Fruit fly (Drosophila melanogaster) whole organism, embryonic: ENCODE data around the gene SelT.

Experiments used
- Adf1 ChIP-seq: fragments of 200-800 bp; sonication (Bioruptor generic); IDR thresholded peaks from 2 replicates; pipeline ENCODE4 v1.3.6; 2022; ENCODE audit warnings: missing biosample characterization, missing genetic modification characterization
- Asciz ChIP-seq: fragments of 200-800 bp; sonication (Bioruptor generic); optimal IDR thresholded peaks from 2 replicates; lab custom pipeline; 2017; ENCODE audit warnings: missing biosample characterization, mild to moderate bottlenecking, missing genetic modification characterization, missing genetic modification reagents
- Bgb ChIP-seq: fragments of 200-800 bp; sonication (Bioruptor generic); IDR thresholded peaks from 2 replicates; pipeline ENCODE4 v1.3.6; 2022; ENCODE audit warnings: missing biosample characterization, missing genetic modification characterization; ENCODE audit not compliant: partially characterized antibody
- BtbVII ChIP-seq: fragments of 200-800 bp; sonication (Bioruptor generic); optimal IDR thresholded peaks from 3 replicates; lab custom pipeline; 2017; ENCODE audit warnings: missing biosample characterization, mild to moderate bottlenecking, missing genetic modification characterization
- CG10267 ChIP-seq: fragments of 200-800 bp; sonication (Bioruptor generic); optimal IDR thresholded peaks from 2 replicates; lab custom pipeline; 2018; ENCODE audit warnings: missing biosample characterization, mild to moderate bottlenecking, missing genetic modification characterization, moderate library complexity
- CG11085 ChIP-seq: fragments of 200-800 bp; sonication (Bioruptor generic); IDR thresholded peaks from 2 replicates; pipeline ENCODE4 v1.3.6; 2022; ENCODE audit warnings: missing biosample characterization, missing genetic modification characterization
- CG1233 ChIP-seq: fragments of 200-800 bp; sonication (Bioruptor generic); optimal IDR thresholded peaks from 4 replicates; lab custom pipeline; 2018; ENCODE audit warnings: missing biosample characterization, mild to moderate bottlenecking, missing genetic modification characterization
- CG12659 ChIP-seq: fragments of 200-800 bp; sonication (Bioruptor generic); optimal IDR thresholded peaks from 3 replicates; lab custom pipeline; 2017; ENCODE audit warnings: mild to moderate bottlenecking, missing biosample characterization, missing genetic modification reagents, missing genetic modification characterization
- CG13424 ChIP-seq: fragments of 200-800 bp; sonication (Bioruptor generic); optimal IDR thresholded peaks from 2 replicates; lab custom pipeline; 2019; ENCODE audit warnings: missing biosample characterization, mild to moderate bottlenecking, missing genetic modification characterization, moderate library complexity
- CG2116 ChIP-seq: fragments of 200-800 bp; sonication (Bioruptor generic); optimal IDR thresholded peaks from 3 replicates; lab custom pipeline; 2018; ENCODE audit warnings: missing biosample characterization, mild to moderate bottlenecking, missing genetic modification characterization
- CG2202 ChIP-seq: fragments of 200-800 bp; sonication (Bioruptor generic); optimal IDR thresholded peaks from 2 replicates; lab custom pipeline; 2018; ENCODE audit warnings: missing biosample characterization, mild to moderate bottlenecking, missing genetic modification characterization
- CG30020 ChIP-seq: fragments of 200-800 bp; optimal IDR thresholded peaks from 2 replicates; lab custom pipeline; 2019; ENCODE audit warnings: missing biosample characterization, mild to moderate bottlenecking, missing genetic modification characterization, moderate library complexity
- CG32532 ChIP-seq: fragments of 200-800 bp; sonication (Bioruptor generic); IDR thresholded peaks from 2 replicates; pipeline ENCODE4 v1.3.6; 2022; ENCODE audit warnings: missing biosample characterization, missing genetic modification characterization
- CG34376 ChIP-seq: fragments of 200-800 bp; sonication (Bioruptor generic); optimal IDR thresholded peaks from 2 replicates; lab custom pipeline; 2018; ENCODE audit warnings: missing biosample characterization, mild to moderate bottlenecking, missing genetic modification characterization
- CG4617 ChIP-seq: fragments of 200-800 bp; sonication (Bioruptor generic); optimal IDR thresholded peaks from 3 replicates; lab custom pipeline; 2016; ENCODE audit warnings: missing biosample characterization, missing genetic modification characterization, borderline replicate concordance
- CHES-1-like ChIP-seq: fragments of 200-800 bp; sonication (Bioruptor generic); optimal IDR thresholded peaks from 2 replicates; lab custom pipeline; 2016; ENCODE audit warnings: missing biosample characterization, missing genetic modification characterization
- CTCF ChIP-seq: fragments of 200-800 bp; sonication (Bioruptor generic); optimal IDR thresholded peaks from 2 replicates; lab custom pipeline; 2017; ENCODE audit warnings: missing biosample characterization, mild to moderate bottlenecking, missing genetic modification characterization, moderate library complexity
- Camta ChIP-seq: fragments of 200-800 bp; sonication (Bioruptor generic); optimal IDR thresholded peaks from 2 replicates; lab custom pipeline; 2016; ENCODE audit warnings: missing biosample characterization, missing genetic modification characterization
- CoRest ChIP-seq: fragments of 200-800 bp; sonication (Bioruptor generic); optimal IDR thresholded peaks from 3 replicates; lab custom pipeline; 2018; ENCODE audit warnings: missing biosample characterization, mild to moderate bottlenecking, missing genetic modification characterization, moderate library complexity
- Dek ChIP-seq: fragments of 200-800 bp; sonication (Bioruptor generic); optimal IDR thresholded peaks from 3 replicates; lab custom pipeline; 2019; ENCODE audit warnings: missing biosample characterization, mild to moderate bottlenecking, missing genetic modification characterization, moderate library complexity
- Doc3 ChIP-seq: fragments of 200-800 bp; sonication (Bioruptor generic); IDR thresholded peaks from 3 replicates; pipeline ENCODE4 v1.3.6; 2022; ENCODE audit warnings: missing biosample characterization, missing genetic modification characterization; ENCODE audit not compliant: partially characterized antibody
- Dp ChIP-seq: fragments of 200-800 bp; sonication (Bioruptor generic); optimal IDR thresholded peaks from 2 replicates; lab custom pipeline; 2018; ENCODE audit warnings: missing biosample characterization, mild to moderate bottlenecking, missing genetic modification characterization, moderate library complexity
- Ets65A ChIP-seq: fragments of 200-800 bp; sonication (Bioruptor generic); peaks from one replicate; lab custom pipeline; 2016; ENCODE audit warnings: missing biosample characterization, missing genetic modification characterization
- HLH4C ChIP-seq: fragments of 200-800 bp; sonication (Bioruptor generic); IDR thresholded peaks from 3 replicates; pipeline ENCODE4 v1.3.6; 2022; ENCODE audit warnings: missing biosample characterization, missing genetic modification characterization; ENCODE audit not compliant: partially characterized antibody
- Med ChIP-seq: fragments of 200-800 bp; sonication (Bioruptor generic); peaks from one replicate; lab custom pipeline; 2016; ENCODE audit warnings: missing biosample characterization, missing genetic modification characterization, mild to moderate bottlenecking, inconsistent platforms, moderate library complexity
- Nf-YB ChIP-seq: fragments of 200-800 bp; sonication (Bioruptor generic); optimal IDR thresholded peaks from 3 replicates; lab custom pipeline; 2019; ENCODE audit warnings: missing biosample characterization, mild to moderate bottlenecking, missing genetic modification characterization, moderate library complexity
- Oaz ChIP-seq: fragments of 200-800 bp; sonication (Bioruptor generic); IDR thresholded peaks from 2 replicates; pipeline ENCODE4 v1.3.6; 2022; ENCODE audit warnings: missing biosample characterization, missing genetic modification characterization
- Opbp ChIP-seq: fragments of 200-800 bp; sonication (Bioruptor generic); IDR thresholded peaks from 3 replicates; pipeline ENCODE4 v1.3.6; 2022; ENCODE audit warnings: missing biosample characterization, missing genetic modification characterization; ENCODE audit not compliant: partially characterized antibody
- PHDP ChIP-seq: fragments of 200-800 bp; sonication (Bioruptor generic); optimal IDR thresholded peaks from 3 replicates; lab custom pipeline; 2018; ENCODE audit warnings: missing biosample characterization, mild to moderate bottlenecking, missing genetic modification characterization, moderate library complexity
- Ptx1 ChIP-seq: fragments of 200-800 bp; sonication (Bioruptor generic); IDR thresholded peaks from 2 replicates; pipeline ENCODE4 v1.3.6; 2022; ENCODE audit warnings: missing biosample characterization, missing genetic modification characterization
- Sin3A ChIP-seq: fragments of >200 bp; optimal IDR thresholded peaks from 2 replicates; lab custom pipeline; 2018
- Sry-β ChIP-seq: fragments of 200-800 bp; sonication (Bioruptor generic); optimal IDR thresholded peaks from 2 replicates; lab custom pipeline; 2018; ENCODE audit warnings: missing biosample characterization, mild to moderate bottlenecking, missing genetic modification characterization, moderate library complexity
- YL-1 ChIP-seq: fragments of 200-800 bp; sonication (Bioruptor generic); optimal IDR thresholded peaks from 3 replicates; lab custom pipeline; 2017; ENCODE audit warnings: missing biosample characterization, mild to moderate bottlenecking, missing genetic modification characterization
- bab2 ChIP-seq: fragments of 200-800 bp; sonication (Bioruptor generic); optimal IDR thresholded peaks from 2 replicates; lab custom pipeline; 2016; ENCODE audit warnings: missing biosample characterization, missing genetic modification characterization
- chif ChIP-seq, 2 experiments: fragments of 200-800 bp; sonication (Bioruptor generic); optimal IDR thresholded peaks; 3 replicates each; lab custom pipeline; 2016; ENCODE audit warnings: missing biosample characterization in 2 of 2, missing genetic modification characterization in 2 of 2
- ci ChIP-seq: fragments of 200-800 bp; sonication (Bioruptor generic); IDR thresholded peaks from 3 replicates; pipeline ENCODE4 v1.3.6; 2022; ENCODE audit warnings: missing biosample characterization, missing genetic modification characterization
- grau ChIP-seq: fragments of 200-800 bp; optimal IDR thresholded peaks from 3 replicates; lab custom pipeline; 2019; ENCODE audit warnings: missing biosample characterization, mild to moderate bottlenecking, missing genetic modification characterization, moderate library complexity
- gsb ChIP-seq: fragments of 200-800 bp; sonication (Bioruptor generic); IDR thresholded peaks from 2 replicates; pipeline ENCODE4 v1.3.6; 2022; ENCODE audit warnings: missing biosample characterization, missing genetic modification characterization
- hkb ChIP-seq, 2 experiments: fragments of 200-800 bp in 1 of 2; fragments of >200 bp in 1 of 2; sonication (Bioruptor generic) in 1 of 2; IDR thresholded peaks in 1 of 2; optimal IDR thresholded peaks in 1 of 2; 2 replicates each; pipeline versions ENCODE4 v1.3.6 to Lab custom; 2017 to 2022; ENCODE audit warnings: missing biosample characterization in 1 of 2, missing genetic modification characterization in 1 of 2
- inv ChIP-seq: fragments of 200-800 bp; sonication (Bioruptor generic); IDR thresholded peaks from 2 replicates; pipeline ENCODE4 v1.3.6; 2022; ENCODE audit warnings: missing biosample characterization, missing genetic modification characterization; ENCODE audit not compliant: partially characterized antibody
- phol ChIP-seq: fragments of 200-800 bp; sonication (Bioruptor generic); optimal IDR thresholded peaks from 3 replicates; lab custom pipeline; 2018; ENCODE audit warnings: missing biosample characterization, mild to moderate bottlenecking, missing genetic modification characterization, moderate library complexity
- sens ChIP-seq: fragments of 200-800 bp; sonication (Bioruptor generic); peaks from one replicate; lab custom pipeline; 2016; ENCODE audit warnings: missing biosample characterization, missing genetic modification characterization
- shn ChIP-seq: fragments of 200-800 bp; sonication (Bioruptor generic); optimal IDR thresholded peaks from 3 replicates; lab custom pipeline; 2016; ENCODE audit warnings: missing biosample characterization, missing genetic modification characterization
- sna ChIP-seq: fragments of 200-800 bp; sonication (Bioruptor generic); IDR thresholded peaks from 2 replicates; pipeline ENCODE4 v1.3.6; 2022; ENCODE audit warnings: missing biosample characterization, missing genetic modification characterization; ENCODE audit not compliant: partially characterized antibody
- stwl ChIP-seq: fragments of 200-800 bp; sonication (Bioruptor generic); optimal IDR thresholded peaks from 3 replicates; lab custom pipeline; 2018; ENCODE audit warnings: missing biosample characterization, mild to moderate bottlenecking, missing genetic modification characterization, moderate library complexity
- sug ChIP-seq: fragments of 200-800 bp; optimal IDR thresholded peaks from 2 replicates; lab custom pipeline; 2019; ENCODE audit warnings: missing biosample characterization, mild to moderate bottlenecking, missing genetic modification characterization, moderate library complexity
- trem ChIP-seq: fragments of 200-800 bp; optimal IDR thresholded peaks from 3 replicates; lab custom pipeline; 2019; ENCODE audit warnings: missing biosample characterization, mild to moderate bottlenecking, missing genetic modification characterization, moderate library complexity
- unpg ChIP-seq: fragments of 200-800 bp; sonication (Bioruptor generic); optimal IDR thresholded peaks from 3 replicates; lab custom pipeline; 2018; ENCODE audit warnings: missing biosample characterization, mild to moderate bottlenecking, missing genetic modification characterization, moderate library complexity

The SelT gene

dm6 chr2L:4973731-4974415 is 36.8 kb upstream of the SelT start, which contains the start of gene mRpL28 (continued):
- peak; percentile 92 for TF ChIP-seq stwl (tag; lab: Kevin White, UChicago)
- TF ChIP-seq HLH4C = 0 out of 3 replicates have a peak, but pooled peaks have one; percentile 13
- TF ChIP-seq inv (GFP tag; lab: Robert Waterston, UW) = peak; percentile 19; the same call in 1 of the 2 replicates
- peak; percentile 29 for TF ChIP-seq CG10267
- TF ChIP-seq BtbVII (GFP tag; lab: Kevin White, UChicago) = peak; percentile 14
- peak; percentile 39 for TF ChIP-seq CG30020
- TF ChIP-seq CoRest (tag; lab: Kevin White, UChicago) = peak; percentile 26
- TF ChIP-seq Oaz = no peak
- peak; percentile 70 for TF ChIP-seq phol (tag; lab: Kevin White, UChicago)
- peak; percentile 48 for TF ChIP-seq sug (tag; lab: Kevin White, UChicago)
- peak; percentile 45; the same call in 1 of the 2 replicates for TF ChIP-seq sna
- TF ChIP-seq CG4617 (GFP tag; lab: Kevin White, UChicago) = peak; percentile 54
- TF ChIP-seq Med (GFP tag; lab: Kevin White, UChicago) = peak; percentile 63
- TF ChIP-seq CG2202 (tag; lab: Kevin White, UChicago) = no peak
- TF ChIP-seq Dek = no peak
- TF ChIP-seq Doc3 (GFP tag; lab: Robert Waterston, UW) = peak; percentile 21; the same call in 1 of the 3 replicates
- TF ChIP-seq CG12659 = peak; percentile 58
- peak; percentile 87 for TF ChIP-seq sens
- TF ChIP-seq CTCF (GFP tag; lab: Kevin White, UChicago) = peak; percentile 3
- TF ChIP-seq Sin3A (lab: Kevin White, UChicago) = no peak
- TF ChIP-seq shn (GFP tag; lab: Kevin White, UChicago) = no peak
- peak; percentile 10; the same call in 1 of the 2 replicates for TF ChIP-seq Bgb
- TF ChIP-seq CG13424 (tag; lab: Kevin White, UChicago) = peak; percentile 44
- peak; percentile 14 for TF ChIP-seq Ets65A (GFP tag; lab: Kevin White, UChicago)
- no peak for TF ChIP-seq chif (GFP tag; optimal IDR thresholded peaks at IDR 0.05; lab: Kevin White, UChicago)
- TF ChIP-seq Camta (GFP tag; lab: Kevin White, UChicago) = no peak
- TF ChIP-seq unpg (GFP tag; lab: Kevin White, UChicago) = peak; percentile 20
- peak; percentile 19 for TF ChIP-seq CG34376 (GFP tag; lab: Kevin White, UChicago)
- no peak for TF ChIP-seq CG2116 (GFP tag; lab: Kevin White, UChicago)
- TF ChIP-seq Nf-YB (GFP tag; lab: Kevin White, UChicago) = no peak
- TF ChIP-seq PHDP = peak; percentile 18
- peak; percentile 27 for TF ChIP-seq CHES-1-like (GFP tag; lab: Kevin White, UChicago)
- TF ChIP-seq bab2 (GFP tag; lab: Kevin White, UChicago) = no peak
- peak; percentile 49 for TF ChIP-seq trem (tag; lab: Kevin White, UChicago)
- TF ChIP-seq grau = peak; percentile 37
- peak; percentile 89 for TF ChIP-seq YL-1 (GFP tag; lab: Kevin White, UChicago)
- TF ChIP-seq Dp (GFP tag; lab: Kevin White, UChicago) = peak; percentile 11
- TF ChIP-seq gsb = no peak
- TF ChIP-seq Sry-β (GFP tag; lab: Kevin White, UChicago) = peak; percentile 10
- TF ChIP-seq CG32532 (GFP tag; lab: Robert Waterston, UW) = peak; percentile 15; the same call in 1 of the 2 replicates
- no peak for TF ChIP-seq CG1233 (GFP tag; lab: Kevin White, UChicago)
- 0 out of 2 replicates have a peak, but pooled peaks have one; percentile 36 for TF ChIP-seq Ptx1 (GFP tag; lab: Robert Waterston, UW)
- no peak for TF ChIP-seq hkb (optimal IDR thresholded peaks at IDR 0.05; lab: Kevin White, UChicago)
- no peak for TF ChIP-seq hkb (GFP tag; IDR thresholded peaks at IDR 0.05; lab: Robert Waterston, UW)
- 0 out of 3 replicates have a peak, but pooled peaks have one; percentile 56 for TF ChIP-seq ci (GFP tag; lab: Robert Waterston, UW)
- no peak; the same call in 1 of the 2 replicates for TF ChIP-seq Adf1 (GFP tag; lab: Robert Waterston, UW)
- peak; percentile 40; the same call in 1 of the 3 replicates for TF ChIP-seq Opbp (GFP tag; lab: Robert Waterston, UW)
- TF ChIP-seq Asciz (GFP tag; lab: Kevin White, UChicago) = no peak
- TF ChIP-seq CG11085 = no peak
